Fruit fly (Drosophila melanogaster) whole organism, wandering third instar larva: ENCODE measurements around the gene lectin-37Db.
A peak's percentile ranks its signal among the peaks of the same experiment; 100 is the strongest.

ENCODE experiments used
- Abd-B ChIP-seq: fragments of >200 bp; optimal IDR thresholded peaks from 2 replicates; lab custom pipeline; 2017; ENCODE audit warnings: missing biosample characterization, missing genetic modification characterization
- CG32264 ChIP-seq: fragments of 200-800 bp; sonication (Bioruptor generic); optimal IDR thresholded peaks from 2 replicates; lab custom pipeline; 2016; ENCODE audit warnings: missing biosample characterization, missing genetic modification characterization
- CG9705 ChIP-seq: fragments of 200-800 bp; sonication (Bioruptor generic); optimal IDR thresholded peaks from 2 replicates; lab custom pipeline; 2018; ENCODE audit warnings: missing biosample characterization, mild to moderate bottlenecking, missing genetic modification characterization
- CrebA ChIP-seq: fragments of 200-800 bp; sonication (Bioruptor generic); optimal IDR thresholded peaks from 2 replicates; lab custom pipeline; 2016; ENCODE audit warnings: missing biosample characterization, mild to moderate bottlenecking, missing genetic modification characterization, borderline replicate concordance
- Dfd ChIP-seq: fragments of >200 bp; optimal IDR thresholded peaks from 2 replicates; lab custom pipeline; 2017; ENCODE audit warnings: missing biosample characterization, missing genetic modification characterization
- Dif ChIP-seq: fragments of 200-275, 200-300 bp; sonication (Bioruptor generic); optimal IDR thresholded peaks from 2 replicates; lab custom pipeline; 2018; ENCODE audit warnings: missing biosample characterization, missing genetic modification characterization; ENCODE audit not compliant: partially characterized antibody
- GATAd ChIP-seq: sonication (Bioruptor generic); optimal IDR thresholded peaks from 2 replicates; lab custom pipeline; 2016; ENCODE audit warnings: missing biosample characterization, missing genetic modification characterization
- HLH106 ChIP-seq: fragments of 200-800 bp; optimal IDR thresholded peaks from 3 replicates; lab custom pipeline; 2019; ENCODE audit warnings: missing biosample characterization, mild to moderate bottlenecking, missing genetic modification characterization, moderate library complexity
- Hnf4 ChIP-seq: fragments of 200-800 bp; sonication (Bioruptor generic); optimal IDR thresholded peaks from 2 replicates; lab custom pipeline; 2016; ENCODE audit warnings: missing biosample characterization, mild to moderate bottlenecking, missing genetic modification characterization
- Hr78 ChIP-seq: fragments of >200 bp; optimal IDR thresholded peaks from 2 replicates; lab custom pipeline; 2017; ENCODE audit warnings: missing biosample characterization, missing genetic modification characterization
- Hr83 ChIP-seq: fragments of 200-300 bp; sonication (Bioruptor generic); optimal IDR thresholded peaks from 2 replicates; lab custom pipeline; 2016; ENCODE audit warnings: missing biosample characterization, mild to moderate bottlenecking, missing genetic modification characterization, moderate library complexity; ENCODE audit not compliant: poor library complexity, severe bottlenecking
- Jra ChIP-seq: sonication (Bioruptor generic); optimal IDR thresholded peaks from 2 replicates; lab custom pipeline; 2016; ENCODE audit warnings: missing biosample characterization, missing genetic modification characterization
- Mio ChIP-seq: sonication (Bioruptor generic); optimal IDR thresholded peaks from 2 replicates; lab custom pipeline; 2016; ENCODE audit warnings: missing biosample characterization, missing genetic modification characterization
- Myc ChIP-seq: fragments of >200 bp; optimal IDR thresholded peaks from 2 replicates; lab custom pipeline; 2017
- N ChIP-seq: fragments of >200 bp; optimal IDR thresholded peaks from 2 replicates; lab custom pipeline; 2018; ENCODE audit warnings: missing biosample characterization, missing external identifiers, missing genetic modification characterization
- OdsH ChIP-seq: fragments of 200-800 bp; sonication (Bioruptor generic); optimal IDR thresholded peaks from 2 replicates; lab custom pipeline; 2016; ENCODE audit warnings: missing biosample characterization, mild to moderate bottlenecking, missing genetic modification characterization
- Rel ChIP-seq, 2 experiments: fragments of 200-800 bp; sonication (Bioruptor generic) in 1 of 2; optimal IDR thresholded peaks; 2 replicates in 1 of 2; 3 replicates in 1 of 2; lab custom pipeline; 2016 to 2019; ENCODE audit warnings: mild to moderate bottlenecking in 2 of 2, missing biosample characterization in 2 of 2, missing genetic modification characterization in 2 of 2, moderate library complexity in 1 of 2
- Sp1 ChIP-seq: fragments of 200-800 bp; sonication (Bioruptor generic); optimal IDR thresholded peaks from 3 replicates; lab custom pipeline; 2019; ENCODE audit warnings: missing biosample characterization, mild to moderate bottlenecking, missing genetic modification characterization, moderate library complexity
- Vsx2 ChIP-seq: fragments of 200-300, 225-300 bp; sonication (Bioruptor generic); optimal IDR thresholded peaks from 2 replicates; lab custom pipeline; 2018; ENCODE audit warnings: missing biosample characterization, missing genetic modification characterization; ENCODE audit not compliant: partially characterized antibody
- br ChIP-seq: fragments of 200-800 bp; sonication (Bioruptor generic); optimal IDR thresholded peaks from 2 replicates; lab custom pipeline; 2016; ENCODE audit warnings: missing biosample characterization, missing genetic modification characterization
- brk ChIP-seq: fragments of 200-800 bp; sonication (Bioruptor generic); optimal IDR thresholded peaks from 2 replicates; lab custom pipeline; 2016; ENCODE audit warnings: missing biosample characterization, mild to moderate bottlenecking, missing genetic modification characterization
- dl ChIP-seq, 2 experiments: fragments of 175-275, 200-275 bp in 1 of 2; fragments of 200-275 bp in 1 of 2; sonication (Bioruptor generic); optimal IDR thresholded peaks; lab custom pipeline; 2018; ENCODE audit warnings: mild to moderate bottlenecking in 2 of 2, missing biosample characterization in 2 of 2, missing genetic modification characterization in 2 of 2, moderate library complexity in 2 of 2; ENCODE audit not compliant: partially characterized antibody in 2 of 2, insufficient read depth in 1 of 2
- dmrt93B ChIP-seq: fragments of 200-800 bp; sonication (Bioruptor generic); optimal IDR thresholded peaks from 2 replicates; lab custom pipeline; 2018; ENCODE audit warnings: missing biosample characterization, mild to moderate bottlenecking, missing genetic modification characterization
- dsf ChIP-seq: sonication (Bioruptor generic); optimal IDR thresholded peaks from 2 replicates; lab custom pipeline; 2016; ENCODE audit warnings: missing biosample characterization, missing genetic modification characterization, borderline replicate concordance
- ey ChIP-seq: fragments of 200-800 bp; sonication (Bioruptor generic); optimal IDR thresholded peaks from 2 replicates; lab custom pipeline; 2016; ENCODE audit warnings: missing biosample characterization, missing genetic modification characterization
- foxo ChIP-seq, 2 experiments: fragments of 200-800 bp; sonication (Bioruptor generic); optimal IDR thresholded peaks; 2 replicates in 1 of 2; 3 replicates in 1 of 2; lab custom pipeline; 2016 to 2017; ENCODE audit warnings: missing biosample characterization in 2 of 2, missing genetic modification characterization in 2 of 2
- fru ChIP-seq: fragments of 200-800 bp; sonication (Bioruptor generic); optimal IDR thresholded peaks from 3 replicates; lab custom pipeline; 2016; ENCODE audit warnings: missing biosample characterization, mild to moderate bottlenecking, missing genetic modification characterization
- h ChIP-seq: fragments of 200-800 bp; sonication (Bioruptor generic); optimal IDR thresholded peaks from 3 replicates; lab custom pipeline; 2016; ENCODE audit warnings: missing biosample characterization, mild to moderate bottlenecking, missing genetic modification characterization
- jim ChIP-seq: fragments of 175-275, 200-325 bp; sonication (Bioruptor generic); optimal IDR thresholded peaks from 2 replicates; lab custom pipeline; 2016; ENCODE audit warnings: missing biosample characterization, mild to moderate bottlenecking, missing genetic modification characterization
- lola ChIP-seq: fragments of >200 bp; optimal IDR thresholded peaks from 2 replicates; lab custom pipeline; 2017; ENCODE audit warnings: missing biosample characterization, missing genetic modification characterization
- pan ChIP-seq: fragments of >200 bp; optimal IDR thresholded peaks from 2 replicates; lab custom pipeline; 2017
- psq ChIP-seq: fragments of 200-800 bp; sonication (Bioruptor generic); optimal IDR thresholded peaks from 3 replicates; lab custom pipeline; 2017; ENCODE audit warnings: missing biosample characterization, mild to moderate bottlenecking, missing genetic modification characterization, moderate library complexity
- rgr ChIP-seq: fragments of 200-800 bp; sonication (Bioruptor generic); optimal IDR thresholded peaks from 3 replicates; lab custom pipeline; 2016; ENCODE audit warnings: missing biosample characterization, mild to moderate bottlenecking, missing genetic modification characterization
- sage ChIP-seq: fragments of 200-800 bp; sonication (Bioruptor generic); optimal IDR thresholded peaks from 2 replicates; lab custom pipeline; 2016; ENCODE audit warnings: missing biosample characterization, mild to moderate bottlenecking, missing genetic modification characterization
- sv ChIP-seq: fragments of 200-800 bp; sonication (Bioruptor generic); optimal IDR thresholded peaks from 3 replicates; lab custom pipeline; 2016; ENCODE audit warnings: missing biosample characterization, missing genetic modification characterization
- tai ChIP-seq: sonication (Bioruptor generic); optimal IDR thresholded peaks from 2 replicates; lab custom pipeline; 2016; ENCODE audit warnings: missing biosample characterization, missing genetic modification characterization
- usp ChIP-seq: fragments of >200 bp; optimal IDR thresholded peaks from 2 replicates; lab custom pipeline; 2017; ENCODE audit warnings: missing biosample characterization, missing genetic modification characterization
- woc ChIP-seq: sonication (Bioruptor generic); optimal IDR thresholded peaks from 2 replicates; lab custom pipeline; 2016; ENCODE audit warnings: missing biosample characterization, mild to moderate bottlenecking, missing genetic modification characterization

lectin-37Db gene

DNA sequence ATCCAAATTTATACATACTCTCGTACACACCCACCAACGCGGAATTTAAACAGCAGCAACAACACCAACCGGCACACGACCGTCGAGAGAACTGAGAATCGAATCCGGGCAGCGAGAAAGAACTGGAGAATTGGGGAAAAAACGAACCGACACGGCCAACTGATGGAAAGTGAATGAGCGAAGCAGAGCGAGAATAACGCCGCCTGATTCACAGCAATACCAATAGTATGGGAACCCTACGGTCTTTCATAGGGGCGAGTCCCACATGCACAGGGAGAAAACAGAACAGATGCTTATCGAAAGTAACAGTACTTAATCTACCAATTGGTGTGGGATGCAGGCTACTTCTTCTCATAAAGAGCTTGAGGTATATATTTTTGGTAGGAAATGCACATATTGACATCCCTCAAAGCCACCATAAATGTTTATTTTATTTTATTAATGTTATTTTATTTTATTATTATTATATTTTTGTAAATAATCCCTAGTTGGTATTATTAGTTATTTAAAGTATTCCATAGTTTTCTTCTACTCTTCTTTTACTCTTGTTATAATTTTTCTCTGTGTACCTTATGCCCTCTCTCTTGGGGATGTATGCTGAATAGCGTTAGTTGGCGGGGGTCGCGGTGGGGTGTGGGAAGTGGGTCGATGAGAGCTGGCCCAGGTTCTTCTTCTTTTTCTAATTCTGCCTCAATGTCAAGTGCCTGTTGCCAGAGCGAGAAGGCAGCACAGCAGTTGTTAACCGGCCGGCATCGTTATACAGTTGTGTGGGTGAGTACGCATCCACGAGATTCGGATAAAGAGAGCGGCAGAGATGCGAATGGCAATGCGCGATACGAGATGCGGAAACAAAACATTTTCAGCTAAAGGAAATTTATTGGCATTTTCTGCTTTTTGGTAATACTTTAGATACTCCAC lies 20.3 kb upstream of the lectin-37Db start, which contains the start of gene CG17544:
Gene CG17544, minus strand, starts transcription at position 177 of the 918 bp plus-strand sequence.
- TF ChIP-seq sv (GFP tag; lab: Kevin White, UChicago) (peak; percentile 24), Sp1 (peak; percentile 88), Dfd (GFP tag; lab: Kevin White, UChicago) (no peak), sage (GFP tag; lab: Kevin White, UChicago) (no peak), tai (GFP tag; lab: Kevin White, UChicago) (no peak), woc (GFP tag; lab: Kevin White, UChicago) (peak; percentile 81), psq (GFP tag; lab: Kevin White, UChicago) (peak; percentile 88), dmrt93B (GFP tag; lab: Kevin White, UChicago) (peak; percentile 73), OdsH (GFP tag; lab: Kevin White, UChicago) (peak; percentile 69), dl (GFP tag; optimal IDR thresholded peaks at IDR 0.05; lab: Kevin White, UChicago; ENCODE audit: insufficient read depth in 1 of 2, partially characterized antibody in 2 of 2) (peak in 1 of 2 experiments; percentile 63), br (peak; percentile 22), lola (GFP tag; lab: Kevin White, UChicago) (no peak), CrebA (GFP tag; lab: Kevin White, UChicago) (no peak), Mio (GFP tag; lab: Kevin White, UChicago) (no peak), jim (GFP tag; lab: Kevin White, UChicago) (peak; percentile 1), Hnf4 (peak; percentile 23), Abd-B (GFP tag; lab: Kevin White, UChicago) (no peak), Hr83 (GFP tag; lab: Kevin White, UChicago) (peak; percentile 60), Vsx2 (GFP tag; lab: Kevin White, UChicago) (peak; percentile 27), HLH106 (peak; percentile 85), CG9705 (GFP tag; lab: Kevin White, UChicago) (peak; percentile 50), Myc (no peak), GATAd (no peak), Hr78 (no peak), brk (GFP tag; lab: Kevin White, UChicago) (peak; percentile 10), ey (GFP tag; lab: Kevin White, UChicago) (peak; percentile 39), fru (GFP tag; lab: Kevin White, UChicago) (peak; percentile 59), Rel (GFP tag; optimal IDR thresholded peaks at IDR 0.05; lab: Kevin White, UChicago) (no peak), Rel (tag; optimal IDR thresholded peaks at IDR 0.05; lab: Kevin White, UChicago) (peak; percentile 27), CG32264 (GFP tag; lab: Kevin White, UChicago) (no peak), dsf (no peak), usp (GFP tag; lab: Kevin White, UChicago) (no peak), pan (lab: Kevin White, UChicago) (no peak), Jra (GFP tag; lab: Kevin White, UChicago) (no peak), foxo (GFP tag; optimal IDR thresholded peaks at IDR 0.05; lab: Kevin White, UChicago) (peak in 1 of 2 experiments; percentile 83), rgr (GFP tag; lab: Kevin White, UChicago) (peak; percentile 65), Dif (peak; percentile 64), N (GFP tag; lab: Kevin White, UChicago) (no peak), h (GFP tag; lab: Kevin White, UChicago) (peak; percentile 44)

dm6 chr2L:19401914-19402313 lies 17.0 kb upstream of the lectin-37Db start:
- TF ChIP-seq h (GFP tag; lab: Kevin White, UChicago), result peak; percentile 33
- peak; percentile 33 for TF ChIP-seq rgr (GFP tag; lab: Kevin White, UChicago)
- TF ChIP-seq GATAd, result no peak
